Fruit fly (Drosophila melanogaster): ENCODE measurements around the gene Rubicon.

DNA sequence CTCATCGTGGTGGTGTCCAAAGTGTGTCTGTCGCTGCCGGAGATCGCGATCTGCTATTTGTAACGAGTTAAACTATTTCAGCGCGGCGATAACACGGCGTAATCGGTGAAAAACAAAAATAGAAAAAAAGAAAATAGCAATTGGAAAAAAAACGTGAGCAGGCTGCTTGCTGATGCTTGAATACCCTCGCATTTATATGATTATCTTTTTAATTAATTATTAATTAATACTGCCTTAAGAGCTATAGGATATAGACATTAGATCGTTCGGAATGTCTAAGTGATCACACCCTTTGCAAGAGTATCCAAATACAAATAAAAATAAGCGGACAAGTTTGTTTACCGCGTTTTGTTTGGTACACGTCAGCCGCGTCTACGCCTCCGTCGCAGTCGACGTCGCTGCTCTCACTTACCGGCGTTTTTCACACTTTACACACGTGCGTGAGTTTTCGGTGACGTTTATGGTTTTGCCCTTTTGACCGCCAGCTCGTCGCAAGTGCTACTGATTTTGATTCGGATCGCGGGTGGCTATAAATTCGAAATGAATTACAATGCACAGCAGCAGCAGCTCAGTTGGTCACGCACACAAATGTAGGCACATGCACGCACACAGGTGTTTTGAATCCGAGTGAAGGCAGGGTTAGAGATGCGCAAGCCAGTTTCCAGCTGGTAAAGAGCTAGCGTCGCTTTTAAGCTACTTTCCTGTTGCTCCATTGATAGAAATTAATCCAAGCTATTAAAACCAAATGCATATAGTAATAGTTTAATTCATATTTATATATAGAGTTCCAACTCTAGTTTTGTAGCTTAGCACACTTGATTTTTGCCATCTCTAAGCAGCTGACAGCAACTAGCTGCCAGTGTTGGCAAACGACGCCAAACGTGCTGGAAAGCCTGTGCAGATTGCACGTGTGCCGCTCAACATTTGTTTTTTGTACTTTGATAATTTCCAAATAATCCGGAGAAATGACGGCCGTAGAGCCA, 37.5 kb downstream of the Rubicon start, which contains the start of the genes CG2004 and CG1785:
- TF ChIP-seq CG17385 (GFP tag; optimal IDR thresholded peaks at IDR 0.05), result peak; percentile 84
- no peak for TF ChIP-seq h (optimal IDR thresholded peaks at IDR 0.05)
- TF ChIP-seq peb (GFP tag; IDR thresholded peaks at IDR 0.05), result peak; percentile 91
- peak; percentile 96 for TF ChIP-seq lilli (GFP tag; optimal IDR thresholded peaks at IDR 0.05)
- TF ChIP-seq Kr (GFP tag; optimal IDR thresholded peaks at IDR 0.05), result no peak
- peak; percentile 69 for TF ChIP-seq Mes4 (GFP tag; optimal IDR thresholded peaks at IDR 0.05)
- peak; percentile 90 for TF ChIP-seq CG18619 (GFP tag; optimal IDR thresholded peaks at IDR 0.05)
- TF ChIP-seq Oli (tag; optimal IDR thresholded peaks at IDR 0.05), result peak; percentile 79
- peak; percentile 46 for TF ChIP-seq her (GFP tag; optimal IDR thresholded peaks at IDR 0.05)
- TF ChIP-seq CG3847 (GFP tag; IDR thresholded peaks at IDR 0.05), result peak; percentile 95
- peak; percentile 79 for TF ChIP-seq gcm2 (GFP tag; optimal IDR thresholded peaks at IDR 0.05)
- TF ChIP-seq CG13894 (tag; optimal IDR thresholded peaks at IDR 0.05), result peak; percentile 89
